Fruit fly (Drosophila melanogaster): ENCODE data around the gene kek6.

dm6 chr3R:31672675-31673074 lies 50.7 kb downstream of the kek6 start:
- TF ChIP-seq EcR (GFP tag; optimal IDR thresholded peaks at IDR 0.05) (peak; percentile 69), CG14655 (GFP tag; optimal IDR thresholded peaks at IDR 0.05) (no peak), gl (tag; optimal IDR thresholded peaks at IDR 0.05) (peak; percentile 22), Pif1B (GFP tag; optimal IDR thresholded peaks at IDR 0.05) (no peak), CG32121 (GFP tag; IDR thresholded peaks at IDR 0.05) (no peak), CG8301 (tag; optimal IDR thresholded peaks at IDR 0.05) (no peak), CG8159 (tag; optimal IDR thresholded peaks at IDR 0.05) (no peak), CG34367 (tag; optimal IDR thresholded peaks at IDR 0.05) (no peak), CG9948 (tag; optimal IDR thresholded peaks at IDR 0.05) (no peak), Ets98B (GFP tag; IDR thresholded peaks at IDR 0.05) (peak; percentile 5; the same call in 1 of the 2 replicates), D1 (tag; optimal IDR thresholded peaks at IDR 0.05) (no peak)

Data from whole organism, pupa.